5 fruit fly cellular contexts compared by ENCODE assay signal in genomic region chr2L:3376684-3377086, dm6.
A peak's percentile ranks its signal among the peaks of the same experiment; 100 is the strongest.
TF ChIP-seq lines count a peak whose summit lies in the region.

Gene CG9662, minus strand, starts transcription at chr2L:3376737.
Gene Ptpa, plus strand, starts transcription at chr2L:3377002.

- peak; percentile 8 for TF ChIP-seq CTCF in whole organism, embryonic (GFP tag; optimal IDR thresholded peaks at IDR 0.05; lab: Kevin White, UChicago)

TF ChIP-seq in whole organism, adult, 20 proteins besides CTCF, POLR2A, EP300 and RAD21 (continues in another document):
- TF ChIP-seq CG14711 (tag; optimal IDR thresholded peaks at IDR 0.05; lab: Kevin White, UChicago) (peak; percentile 56), CG33017 (tag; optimal IDR thresholded peaks at IDR 0.05; lab: Kevin White, UChicago) (peak; percentile 21), Mnt (GFP tag; optimal IDR thresholded peaks at IDR 0.05; lab: Kevin White, UChicago) (peak; percentile 15), pad (GFP tag; optimal IDR thresholded peaks at IDR 0.05; lab: Kevin White, UChicago) (peak; percentile 36), toe (GFP tag; optimal IDR thresholded peaks at IDR 0.05; lab: Kevin White, UChicago) (peak; percentile 85), Crg-1 (GFP tag; optimal IDR thresholded peaks at IDR 0.05; lab: Kevin White, UChicago) (no peak), CG1620 (GFP tag; optimal IDR thresholded peaks at IDR 0.05; lab: Kevin White, UChicago) (peak; percentile 82), CG7045 (GFP tag; optimal IDR thresholded peaks at IDR 0.05; lab: Kevin White, UChicago) (peak; percentile 46), bab1 (GFP tag; optimal IDR thresholded peaks at IDR 0.05; lab: Kevin White, UChicago) (peak; percentile 47), cnc (optimal IDR thresholded peaks at IDR 0.05; lab: Kevin White, UChicago) (no peak), Hr96 (GFP tag; optimal IDR thresholded peaks at IDR 0.05; lab: Kevin White, UChicago) (peak; percentile 80), CG11617 (GFP tag; optimal IDR thresholded peaks at IDR 0.05; lab: Kevin White, UChicago) (peak; percentile 26), tj (GFP tag; optimal IDR thresholded peaks at IDR 0.05; lab: Kevin White, UChicago) (peak; percentile 73), CG12768 (GFP tag; optimal IDR thresholded peaks at IDR 0.05; lab: Kevin White, UChicago) (no peak), Clk (GFP tag; optimal IDR thresholded peaks at IDR 0.05; lab: Kevin White, UChicago) (peak; percentile 33), kay (GFP tag; lab: Kevin White, UChicago; ENCODE audit: borderline replicate concordance) (peak; percentile 30), CG5204 (GFP tag; optimal IDR thresholded peaks at IDR 0.05; lab: Kevin White, UChicago) (no peak), CG7101 (tag; optimal IDR thresholded peaks at IDR 0.05; lab: Kevin White, UChicago) (peak; percentile 61)

TF ChIP-seq in whole organism, embryonic, 481 proteins besides CTCF, POLR2A, EP300 and RAD21 (continues in another document):
- no peak for TF ChIP-seq ac (GFP tag; optimal IDR thresholded peaks at IDR 0.05; lab: Kevin White, UChicago)
- TF ChIP-seq dpn (GFP tag; optimal IDR thresholded peaks at IDR 0.05; lab: Kevin White, UChicago), result peak; percentile 86
- peak; percentile 61 for TF ChIP-seq Oaz (GFP tag; IDR thresholded peaks at IDR 0.05; lab: Robert Waterston, UW)
- no peak for TF ChIP-seq CG15479 (GFP tag; optimal IDR thresholded peaks at IDR 0.05; lab: Kevin White, UChicago)
- peak; percentile 67 for TF ChIP-seq E2f2 (GFP tag; IDR thresholded peaks at IDR 0.05; lab: Robert Waterston, UW)
- TF ChIP-seq CG12391 (tag; optimal IDR thresholded peaks at IDR 0.05; lab: Kevin White, UChicago), result peak; percentile 89
- TF ChIP-seq tgo (GFP tag; IDR thresholded peaks at IDR 0.05; lab: Robert Waterston, UW), result peak; percentile 81
- peak; percentile 38 for TF ChIP-seq da (GFP tag; optimal IDR thresholded peaks at IDR 0.05; lab: Kevin White, UChicago)
- TF ChIP-seq cato (GFP tag; optimal IDR thresholded peaks at IDR 0.05; lab: Kevin White, UChicago; ENCODE audit: borderline replicate concordance), result peak; percentile 73
- no peak for TF ChIP-seq CG5953 (GFP tag; IDR thresholded peaks at IDR 0.05; lab: Robert Waterston, UW)
- TF ChIP-seq Scr (GFP tag; IDR thresholded peaks at IDR 0.05; lab: Robert Waterston, UW; ENCODE audit: partially characterized antibody), result peak; percentile 96
- no peak for TF ChIP-seq pan (optimal IDR thresholded peaks at IDR 0.05; lab: Kevin White, UChicago)
- TF ChIP-seq pan (GFP tag; optimal IDR thresholded peaks at IDR 0.05 in 1 of 2, IDR thresholded peaks at IDR 0.05 in 1 of 2), result peak in 1 of 2 experiments; percentile 77
- TF ChIP-seq CG1603 (tag; optimal IDR thresholded peaks at IDR 0.05; lab: Kevin White, UChicago), result peak; percentile 89
- TF ChIP-seq CG10959 (GFP tag; IDR thresholded peaks at IDR 0.05; lab: Robert Waterston, UW), result peak; percentile 60
- TF ChIP-seq ATbp (GFP tag; optimal IDR thresholded peaks at IDR 0.05; lab: Kevin White, UChicago), result peak; percentile 21
- peak; percentile 84 for TF ChIP-seq CG15696 (tag; optimal IDR thresholded peaks at IDR 0.05; lab: Kevin White, UChicago)
- TF ChIP-seq CG34422 (GFP tag; IDR thresholded peaks at IDR 0.05; lab: Robert Waterston, UW), result peak; percentile 90

TF ChIP-seq in whole organism, prepupa, 60 proteins besides CTCF, POLR2A, EP300 and RAD21 (continues in another document):
- no peak for TF ChIP-seq vri (GFP tag; optimal IDR thresholded peaks at IDR 0.05; lab: Kevin White, UChicago)
- peak; percentile 83 for TF ChIP-seq CG10631 (GFP tag; optimal IDR thresholded peaks at IDR 0.05; lab: Kevin White, UChicago)
- peak; percentile 59 for TF ChIP-seq CG15336 (GFP tag; IDR thresholded peaks at IDR 0.05; lab: Robert Waterston, UW)
- peak; percentile 90 for TF ChIP-seq Hr39 (GFP tag; optimal IDR thresholded peaks at IDR 0.05; lab: Kevin White, UChicago)
- TF ChIP-seq dsx (GFP tag; optimal IDR thresholded peaks at IDR 0.05; lab: Kevin White, UChicago; ENCODE audit: poor library complexity, severe bottlenecking), result peak; percentile 50
- TF ChIP-seq CG11902 (GFP tag; optimal IDR thresholded peaks at IDR 0.05; lab: Kevin White, UChicago), result peak; percentile 74
- TF ChIP-seq Eip93F (GFP tag; optimal IDR thresholded peaks at IDR 0.05; lab: Kevin White, UChicago), result no peak
- peak; percentile 61 for TF ChIP-seq achi (GFP tag; optimal IDR thresholded peaks at IDR 0.05; lab: Kevin White, UChicago)
- TF ChIP-seq Sox15 (GFP tag; optimal IDR thresholded peaks at IDR 0.05; lab: Kevin White, UChicago), result peak; percentile 78
- TF ChIP-seq fd85E (GFP tag; optimal IDR thresholded peaks at IDR 0.05; lab: Kevin White, UChicago), result no peak
- peak in 1 of 2 experiments; percentile 9 for TF ChIP-seq ss (GFP tag; optimal IDR thresholded peaks at IDR 0.05; lab: Kevin White, UChicago)
- TF ChIP-seq Sox14 (GFP tag; optimal IDR thresholded peaks at IDR 0.05; lab: Kevin White, UChicago), result peak; percentile 78
- TF ChIP-seq CG3032 (tag; optimal IDR thresholded peaks at IDR 0.05; lab: Kevin White, UChicago), result peak; percentile 76
- peak; percentile 89 for TF ChIP-seq cyc (GFP tag; optimal IDR thresholded peaks at IDR 0.05; lab: Kevin White, UChicago)
- peak; percentile 77 for TF ChIP-seq CG32006 (GFP tag; optimal IDR thresholded peaks at IDR 0.05; lab: Kevin White, UChicago)
- peak; percentile 72 for TF ChIP-seq CG4318 (GFP tag; optimal IDR thresholded peaks at IDR 0.05; lab: Kevin White, UChicago)
- peak; percentile 73 for TF ChIP-seq acj6 (GFP tag; optimal IDR thresholded peaks at IDR 0.05; lab: Kevin White, UChicago)
- TF ChIP-seq CG6276 (GFP tag; optimal IDR thresholded peaks at IDR 0.05; lab: Kevin White, UChicago), result no peak
- TF ChIP-seq Blimp-1 (GFP tag; optimal IDR thresholded peaks at IDR 0.05; lab: Kevin White, UChicago), result no peak

TF ChIP-seq in whole organism, pupa, 21 proteins besides CTCF, POLR2A, EP300 and RAD21:
- TF ChIP-seq Pif1B (GFP tag; optimal IDR thresholded peaks at IDR 0.05; lab: Kevin White, UChicago) (no peak), CG9948 (tag; optimal IDR thresholded peaks at IDR 0.05; lab: Kevin White, UChicago) (peak; percentile 62), CG13204 (GFP tag; optimal IDR thresholded peaks at IDR 0.05; lab: Kevin White, UChicago) (no peak), fd96Ca (GFP tag; IDR thresholded peaks at IDR 0.05; lab: Robert Waterston, UW) (peak; percentile 76), CG15710 (tag; optimal IDR thresholded peaks at IDR 0.05; lab: Kevin White, UChicago) (peak; percentile 61), EcR (GFP tag; optimal IDR thresholded peaks at IDR 0.05; lab: Kevin White, UChicago) (no peak), CG12605 (GFP tag; IDR thresholded peaks at IDR 0.05; lab: Robert Waterston, UW) (no peak), CG8301 (tag; optimal IDR thresholded peaks at IDR 0.05; lab: Kevin White, UChicago) (peak; percentile 59), CG4496 (GFP tag; IDR thresholded peaks at IDR 0.05; lab: Robert Waterston, UW) (peak; percentile 67), Snoo (tag; optimal IDR thresholded peaks at IDR 0.05; lab: Kevin White, UChicago) (no peak), CG32121 (GFP tag; IDR thresholded peaks at IDR 0.05; lab: Robert Waterston, UW) (peak; percentile 56; the same call in 1 of the 2 replicates), Pif1A (GFP tag; optimal IDR thresholded peaks at IDR 0.05; lab: Kevin White, UChicago) (peak; percentile 54), rn (GFP tag; IDR thresholded peaks at IDR 0.05; lab: Robert Waterston, UW) (peak; percentile 62), gl (tag; optimal IDR thresholded peaks at IDR 0.05; lab: Kevin White, UChicago) (no peak), Ets98B (GFP tag; IDR thresholded peaks at IDR 0.05; lab: Robert Waterston, UW) (peak; percentile 42), CG14655 (GFP tag; optimal IDR thresholded peaks at IDR 0.05; lab: Kevin White, UChicago) (peak; percentile 65), CG34367 (tag; optimal IDR thresholded peaks at IDR 0.05; lab: Kevin White, UChicago) (peak; percentile 35), CG10348 (GFP tag; IDR thresholded peaks at IDR 0.05; lab: Robert Waterston, UW) (0 out of 2 replicates have a peak, but pooled peaks have one; percentile 14), CG8159 (tag; optimal IDR thresholded peaks at IDR 0.05; lab: Kevin White, UChicago) (peak; percentile 67), D1 (tag; optimal IDR thresholded peaks at IDR 0.05; lab: Kevin White, UChicago) (no peak), CG17806 (tag; optimal IDR thresholded peaks at IDR 0.05; lab: Kevin White, UChicago) (peak; percentile 59)

TF ChIP-seq in whole organism, wandering third instar larva, 38 proteins besides CTCF, POLR2A, EP300 and RAD21 (continues in another document):
- TF ChIP-seq Myc (optimal IDR thresholded peaks at IDR 0.05; lab: Kevin White, UChicago), result peak; percentile 29
- TF ChIP-seq usp (GFP tag; optimal IDR thresholded peaks at IDR 0.05; lab: Kevin White, UChicago), result no peak
- no peak for TF ChIP-seq Rel (GFP tag; optimal IDR thresholded peaks at IDR 0.05; lab: Kevin White, UChicago)
- TF ChIP-seq Rel (tag; optimal IDR thresholded peaks at IDR 0.05; lab: Kevin White, UChicago), result peak; percentile 53
- peak; percentile 77 for TF ChIP-seq HLH106 (tag; optimal IDR thresholded peaks at IDR 0.05; lab: Kevin White, UChicago)
- peak in 1 of 2 experiments; percentile 81 for TF ChIP-seq foxo (GFP tag; optimal IDR thresholded peaks at IDR 0.05; lab: Kevin White, UChicago)
- peak; percentile 79 for TF ChIP-seq woc (GFP tag; optimal IDR thresholded peaks at IDR 0.05; lab: Kevin White, UChicago)
- no peak for TF ChIP-seq Vsx2 (GFP tag; optimal IDR thresholded peaks at IDR 0.05; lab: Kevin White, UChicago; ENCODE audit: partially characterized antibody)
- TF ChIP-seq jim (GFP tag; optimal IDR thresholded peaks at IDR 0.05; lab: Kevin White, UChicago), result peak; percentile 0
- TF ChIP-seq Hr83 (GFP tag; optimal IDR thresholded peaks at IDR 0.05; lab: Kevin White, UChicago; ENCODE audit: poor library complexity, severe bottlenecking), result peak; percentile 9
- TF ChIP-seq brk (GFP tag; optimal IDR thresholded peaks at IDR 0.05; lab: Kevin White, UChicago), result no peak
- TF ChIP-seq fru (GFP tag; optimal IDR thresholded peaks at IDR 0.05; lab: Kevin White, UChicago), result peak; percentile 72
- peak; percentile 59 for TF ChIP-seq CG9705 (GFP tag; optimal IDR thresholded peaks at IDR 0.05; lab: Kevin White, UChicago)
- TF ChIP-seq Sp1 (GFP tag; optimal IDR thresholded peaks at IDR 0.05; lab: Kevin White, UChicago), result peak; percentile 63
- TF ChIP-seq h (GFP tag; optimal IDR thresholded peaks at IDR 0.05; lab: Kevin White, UChicago), result peak; percentile 71
- no peak for TF ChIP-seq tai (GFP tag; optimal IDR thresholded peaks at IDR 0.05; lab: Kevin White, UChicago)
- TF ChIP-seq ey (GFP tag; optimal IDR thresholded peaks at IDR 0.05; lab: Kevin White, UChicago), result peak; percentile 79
- peak; percentile 42 for TF ChIP-seq OdsH (GFP tag; optimal IDR thresholded peaks at IDR 0.05; lab: Kevin White, UChicago)
- peak; percentile 38 for TF ChIP-seq psq (GFP tag; optimal IDR thresholded peaks at IDR 0.05; lab: Kevin White, UChicago)
- peak; percentile 82 for TF ChIP-seq Hnf4 (GFP tag; optimal IDR thresholded peaks at IDR 0.05; lab: Kevin White, UChicago)
- peak; percentile 54 for TF ChIP-seq br (GFP tag; optimal IDR thresholded peaks at IDR 0.05; lab: Kevin White, UChicago)
- peak; percentile 53 for TF ChIP-seq Jra (GFP tag; optimal IDR thresholded peaks at IDR 0.05; lab: Kevin White, UChicago)
- TF ChIP-seq GATAd (GFP tag; optimal IDR thresholded peaks at IDR 0.05; lab: Kevin White, UChicago), result no peak
